Worm (Caenorhabditis elegans) whole organism, midembryonic: Measurements from ENCODE around the gene cec-4.

Experiments used
- T22C8.4 ChIP-seq: fragments of 200-800 bp; sonication (Bioruptor generic); IDR thresholded peaks from 2 replicates; pipeline ENCODE4 v1.3.6; 2022; ENCODE audit warnings: missing genetic modification characterization, missing compliant biosample characterization
- cog-1 ChIP-seq: sonication (generic microtip); optimal IDR thresholded peaks from 2 replicates; lab custom pipeline; 2016; ENCODE audit warnings: missing genetic modification characterization, missing compliant biosample characterization
- ztf-23 ChIP-seq: fragments of 200-800 bp; sonication (Bioruptor generic); IDR thresholded peaks from 2 replicates; pipeline ENCODE4 v1.3.6; 2022; ENCODE audit warnings: missing genetic modification reagents, missing genetic modification characterization, missing compliant biosample characterization

DNA sequence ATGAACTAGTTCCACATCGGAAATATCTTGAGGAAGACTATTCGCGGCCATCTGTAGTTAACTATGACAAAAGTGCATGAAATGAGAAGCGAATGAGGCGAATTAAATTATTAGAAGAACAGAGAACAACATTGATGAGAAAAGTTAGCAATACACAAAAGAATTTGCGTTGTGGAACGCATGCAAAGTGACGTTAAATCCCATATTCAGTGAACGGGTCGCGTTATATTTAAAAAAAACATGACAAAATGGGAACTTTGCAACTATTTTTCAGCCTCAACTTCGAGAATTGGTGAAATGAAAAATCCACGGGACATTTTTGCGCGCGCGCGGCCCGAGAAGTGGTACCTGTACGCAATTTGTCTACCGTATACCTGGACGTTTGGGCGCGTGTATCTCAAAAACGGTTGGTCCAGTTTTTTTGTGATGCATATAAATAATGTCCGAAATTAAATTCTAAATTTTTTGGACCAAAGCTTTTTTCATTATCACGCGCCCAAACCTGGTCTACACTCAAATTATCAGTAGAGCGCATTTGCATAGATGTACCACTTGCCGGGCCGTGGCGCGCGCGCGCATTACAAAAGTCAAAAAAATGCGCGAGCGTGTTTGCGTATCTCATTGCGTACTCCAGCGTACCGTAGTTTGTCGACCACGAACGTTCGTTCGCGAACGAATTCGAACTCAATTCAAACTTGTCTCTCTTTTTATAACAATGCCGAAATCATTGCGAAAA lies 27.5 kb upstream of the cec-4 start, which contains the start of the genes cdd-2 and oef-1:
- TF ChIP-seq ztf-23 (GFP tag; lab: Robert Waterston, UW) (no peak), T22C8.4 (GFP tag; lab: Robert Waterston, UW) (no peak), cog-1 (tag; lab: Kevin White, UChicago) (no peak)
